Worm (Caenorhabditis elegans): ENCODE measurements around the gene C33F10.14.

- no peak for TF ChIP-seq B0310.2 (tag; optimal IDR thresholded peaks at IDR 0.05)
- no peak for TF ChIP-seq hnd-1 (tag; optimal IDR thresholded peaks at IDR 0.05)
- TF ChIP-seq flt-1 (GFP tag; IDR thresholded peaks at IDR 0.05): no peak
- no peak for TF ChIP-seq sea-1 (GFP tag; conservative IDR thresholded peaks at IDR 0.05)
- TF ChIP-seq ceh-36 (tag; optimal IDR thresholded peaks at IDR 0.05): no peak
- TF ChIP-seq tbx-11 (GFP tag; IDR thresholded peaks at IDR 0.05): no peak
Observed at ce11 chrII:4758462-4758861, 38.7 kb upstream of the C33F10.14 start, which contains the start of gene F26G1.3.

Data from whole organism, early embryonic.